Fruit fly (Drosophila melanogaster) whole organism, embryonic: ENCODE data around the gene CG2120.

ENCODE experiments used
- Ada2b ChIP-seq: fragments of 200-800 bp; sonication (Bioruptor generic); IDR thresholded peaks from 2 replicates; pipeline ENCODE4 v1.3.6; 2022; ENCODE audit warnings: missing biosample characterization, missing genetic modification characterization
- Atf3 ChIP-seq: fragments of 200-800 bp; sonication (Bioruptor generic); optimal IDR thresholded peaks from 3 replicates; lab custom pipeline; 2016; ENCODE audit warnings: missing biosample characterization, missing genetic modification characterization
- CG10431 ChIP-seq: fragments of 200-800 bp; sonication (Bioruptor generic); optimal IDR thresholded peaks from 3 replicates; lab custom pipeline; 2018; ENCODE audit warnings: missing biosample characterization, mild to moderate bottlenecking, missing genetic modification characterization
- CG11093 ChIP-seq: fragments of 200-800 bp; sonication (Bioruptor generic); IDR thresholded peaks from 3 replicates; pipeline ENCODE4 v1.3.6; 2022; ENCODE audit warnings: missing biosample characterization, missing genetic modification characterization
- CG13296 ChIP-seq: fragments of 200-800 bp; sonication (Bioruptor generic); optimal IDR thresholded peaks from 3 replicates; lab custom pipeline; 2018; ENCODE audit warnings: missing biosample characterization, mild to moderate bottlenecking, missing genetic modification characterization
- CG14014 ChIP-seq: fragments of 200-800 bp; sonication (Bioruptor generic); IDR thresholded peaks from 2 replicates; pipeline ENCODE4 v1.3.6; 2022; ENCODE audit warnings: missing biosample characterization, missing genetic modification characterization
- CG14965 ChIP-seq: fragments of 200-800 bp; sonication (Bioruptor generic); optimal IDR thresholded peaks from 2 replicates; lab custom pipeline; 2016; ENCODE audit warnings: missing biosample characterization, missing genetic modification characterization, borderline replicate concordance
- CG17568 ChIP-seq: fragments of 200-800 bp; sonication (Bioruptor generic); optimal IDR thresholded peaks from 2 replicates; lab custom pipeline; 2018; ENCODE audit warnings: missing biosample characterization, mild to moderate bottlenecking, missing genetic modification characterization, moderate library complexity
- CG1792 ChIP-seq: fragments of 200-800 bp; sonication (Bioruptor generic); optimal IDR thresholded peaks from 2 replicates; lab custom pipeline; 2016; ENCODE audit warnings: missing biosample characterization, missing genetic modification characterization
- CG2116 ChIP-seq: fragments of 200-800 bp; sonication (Bioruptor generic); optimal IDR thresholded peaks from 3 replicates; lab custom pipeline; 2018; ENCODE audit warnings: missing biosample characterization, mild to moderate bottlenecking, missing genetic modification characterization
- CG2120 ChIP-seq: fragments of 200-800 bp; sonication (Bioruptor generic); optimal IDR thresholded peaks from 3 replicates; lab custom pipeline; 2016; ENCODE audit warnings: missing biosample characterization, missing genetic modification characterization
- CG2678 ChIP-seq: fragments of 200-800 bp; sonication (Bioruptor generic); optimal IDR thresholded peaks from 3 replicates; lab custom pipeline; 2019; ENCODE audit warnings: missing biosample characterization, mild to moderate bottlenecking, missing genetic modification characterization, moderate library complexity
- CG2875 ChIP-seq: fragments of 200-800 bp; sonication (Bioruptor generic); optimal IDR thresholded peaks from 2 replicates; lab custom pipeline; 2017; ENCODE audit warnings: missing biosample characterization, mild to moderate bottlenecking, missing genetic modification characterization, missing genetic modification reagents
- CG32767 ChIP-seq: fragments of 200-800 bp; sonication (Bioruptor generic); IDR thresholded peaks from 2 replicates; pipeline ENCODE4 v1.3.6; 2022; ENCODE audit warnings: missing biosample characterization, missing genetic modification characterization
- CG5180 ChIP-seq: fragments of 200-800 bp; sonication (Bioruptor generic); optimal IDR thresholded peaks from 3 replicates; lab custom pipeline; 2017; ENCODE audit warnings: missing biosample characterization, missing genetic modification characterization, mild to moderate bottlenecking, moderate library complexity, missing genetic modification reagents
- CG7963 ChIP-seq: fragments of 200-800 bp; sonication (Bioruptor generic); IDR thresholded peaks from 3 replicates; pipeline ENCODE4 v1.3.6; 2022; ENCODE audit warnings: missing biosample characterization, missing genetic modification characterization; ENCODE audit not compliant: partially characterized antibody
- CG9437 ChIP-seq: fragments of 200-800 bp; sonication (Bioruptor generic); optimal IDR thresholded peaks from 2 replicates; lab custom pipeline; 2018; ENCODE audit warnings: missing biosample characterization, mild to moderate bottlenecking, missing genetic modification characterization
- CkIIα-i1 ChIP-seq: fragments of 200-800 bp; sonication (Bioruptor generic); IDR thresholded peaks from 2 replicates; pipeline ENCODE4 v1.3.6; 2022; ENCODE audit warnings: missing biosample characterization, missing genetic modification characterization
- Dip3 ChIP-seq: fragments of 200-800 bp; sonication (Bioruptor generic); optimal IDR thresholded peaks from 3 replicates; lab custom pipeline; 2016; ENCODE audit warnings: missing biosample characterization, missing genetic modification characterization
- Dp ChIP-seq: fragments of 200-800 bp; sonication (Bioruptor generic); optimal IDR thresholded peaks from 2 replicates; lab custom pipeline; 2018; ENCODE audit warnings: missing biosample characterization, mild to moderate bottlenecking, missing genetic modification characterization, moderate library complexity
- E2f2 ChIP-seq: fragments of 200-800 bp; sonication (Bioruptor generic); IDR thresholded peaks from 2 replicates; pipeline ENCODE4 v1.3.6; 2022; ENCODE audit warnings: missing biosample characterization, missing genetic modification characterization
- Hr51 ChIP-seq, 2 experiments: fragments of 200-800 bp; sonication (Bioruptor generic); optimal IDR thresholded peaks; 2 replicates in 1 of 2; 3 replicates in 1 of 2; lab custom pipeline; 2016 to 2018; ENCODE audit warnings: missing biosample characterization in 2 of 2, missing genetic modification characterization in 2 of 2, mild to moderate bottlenecking in 1 of 2, moderate library complexity in 1 of 2
- Mad ChIP-seq: fragments of 200-800 bp; sonication (Bioruptor generic); optimal IDR thresholded peaks from 2 replicates; lab custom pipeline; 2016; ENCODE audit warnings: missing biosample characterization, missing genetic modification characterization
- Max ChIP-seq: fragments of 200-800 bp; sonication (Bioruptor generic); optimal IDR thresholded peaks from 2 replicates; lab custom pipeline; 2016; ENCODE audit warnings: missing biosample characterization, mild to moderate bottlenecking, missing genetic modification characterization
- Med ChIP-seq: fragments of 200-800 bp; sonication (Bioruptor generic); peaks from one replicate; lab custom pipeline; 2016; ENCODE audit warnings: missing biosample characterization, missing genetic modification characterization, mild to moderate bottlenecking, inconsistent platforms, moderate library complexity
- NC2α ChIP-seq: fragments of 200-800 bp; sonication (Bioruptor generic); optimal IDR thresholded peaks from 2 replicates; lab custom pipeline; 2016; ENCODE audit warnings: missing biosample characterization, missing genetic modification characterization
- NK7.1 ChIP-seq: fragments of 200-800 bp; sonication (Bioruptor generic); optimal IDR thresholded peaks from 3 replicates; lab custom pipeline; 2016; ENCODE audit warnings: missing biosample characterization, missing genetic modification characterization
- Oaz ChIP-seq: fragments of 200-800 bp; sonication (Bioruptor generic); IDR thresholded peaks from 2 replicates; pipeline ENCODE4 v1.3.6; 2022; ENCODE audit warnings: missing biosample characterization, missing genetic modification characterization
- Poxn ChIP-seq: fragments of 200-800 bp; sonication (Bioruptor generic); IDR thresholded peaks from 2 replicates; pipeline ENCODE4 v1.3.6; 2022; ENCODE audit warnings: missing biosample characterization, missing genetic modification characterization
- Sin3A ChIP-seq: fragments of >200 bp; optimal IDR thresholded peaks from 2 replicates; lab custom pipeline; 2018
- Xrp1 ChIP-seq: fragments of 200-800 bp; sonication (Bioruptor generic); IDR thresholded peaks from 2 replicates; pipeline ENCODE4 v1.3.6; 2022; ENCODE audit warnings: missing biosample characterization, missing genetic modification characterization
- abd-A ChIP-seq: fragments of 200-800 bp; sonication (Bioruptor generic); optimal IDR thresholded peaks from 3 replicates; lab custom pipeline; 2019; ENCODE audit warnings: missing biosample characterization, mild to moderate bottlenecking, missing genetic modification characterization, moderate library complexity
- al ChIP-seq: fragments of 200-800 bp; sonication (Bioruptor generic); IDR thresholded peaks from 2 replicates; pipeline ENCODE4 v1.3.6; 2022; ENCODE audit warnings: missing biosample characterization, missing genetic modification characterization
- ase ChIP-seq: fragments of 200-800 bp; sonication (Bioruptor generic); IDR thresholded peaks from 3 replicates; pipeline ENCODE4 v1.3.6; 2022; ENCODE audit warnings: missing biosample characterization, missing genetic modification characterization
- az2 ChIP-seq: fragments of 200-800 bp; sonication (Bioruptor generic); optimal IDR thresholded peaks from 3 replicates; lab custom pipeline; 2016; ENCODE audit warnings: missing biosample characterization, missing genetic modification characterization
- bigmax ChIP-seq: fragments of 200-800 bp; sonication (Bioruptor generic); optimal IDR thresholded peaks from 2 replicates; lab custom pipeline; 2018; ENCODE audit warnings: missing biosample characterization, mild to moderate bottlenecking, missing genetic modification characterization
- caup ChIP-seq: fragments of 200-800 bp; sonication (Bioruptor generic); optimal IDR thresholded peaks from 3 replicates; lab custom pipeline; 2017; ENCODE audit warnings: missing biosample characterization, mild to moderate bottlenecking, missing genetic modification characterization, moderate library complexity; ENCODE audit not compliant: severe bottlenecking
- croc ChIP-seq: fragments of 200-800 bp; sonication (Bioruptor generic); conservative IDR thresholded peaks from 3 replicates; pipeline ENCODE4 v1.3.6; 2022; ENCODE audit warnings: missing biosample characterization, missing genetic modification characterization
- crp ChIP-seq, 2 experiments: fragments of 200-800 bp; sonication (Bioruptor generic); optimal IDR thresholded peaks; 2 replicates in 1 of 2; 3 replicates in 1 of 2; lab custom pipeline; 2017; ENCODE audit warnings: missing biosample characterization in 2 of 2, missing genetic modification characterization in 2 of 2, mild to moderate bottlenecking in 1 of 2, moderate library complexity in 1 of 2
- hkb ChIP-seq, 2 experiments: fragments of 200-800 bp in 1 of 2; fragments of >200 bp in 1 of 2; sonication (Bioruptor generic) in 1 of 2; IDR thresholded peaks in 1 of 2; optimal IDR thresholded peaks in 1 of 2; 2 replicates each; pipeline versions ENCODE4 v1.3.6 to Lab custom; 2017 to 2022; ENCODE audit warnings: missing biosample characterization in 1 of 2, missing genetic modification characterization in 1 of 2
- hth ChIP-seq: fragments of >200 bp; optimal IDR thresholded peaks from 2 replicates; lab custom pipeline; 2017; ENCODE audit warnings: inconsistent platforms
- nom ChIP-seq: fragments of 200-800 bp; sonication (Bioruptor generic); optimal IDR thresholded peaks from 2 replicates; lab custom pipeline; 2017; ENCODE audit warnings: missing biosample characterization, missing genetic modification characterization, mild to moderate bottlenecking, moderate library complexity, missing genetic modification reagents
- ranshi ChIP-seq: fragments of 200-800 bp; sonication (Bioruptor generic); IDR thresholded peaks from 2 replicates; pipeline ENCODE4 v1.3.6; 2022; ENCODE audit warnings: missing biosample characterization, missing genetic modification characterization
- scrt ChIP-seq: fragments of 200-800 bp; sonication (Bioruptor generic); optimal IDR thresholded peaks from 2 replicates; lab custom pipeline; 2018; ENCODE audit warnings: missing biosample characterization, mild to moderate bottlenecking, missing genetic modification characterization, moderate library complexity
- sens ChIP-seq: fragments of 200-800 bp; sonication (Bioruptor generic); peaks from one replicate; lab custom pipeline; 2016; ENCODE audit warnings: missing biosample characterization, missing genetic modification characterization
- ssp ChIP-seq: fragments of 200-800 bp; sonication (Bioruptor generic); IDR thresholded peaks from 2 replicates; pipeline ENCODE4 v1.3.6; 2022; ENCODE audit warnings: missing biosample characterization, missing genetic modification characterization
- stwl ChIP-seq: fragments of 200-800 bp; sonication (Bioruptor generic); optimal IDR thresholded peaks from 3 replicates; lab custom pipeline; 2018; ENCODE audit warnings: missing biosample characterization, mild to moderate bottlenecking, missing genetic modification characterization, moderate library complexity
- tup ChIP-seq: fragments of 200-800 bp; sonication (Bioruptor generic); optimal IDR thresholded peaks from 2 replicates; lab custom pipeline; 2016; ENCODE audit warnings: missing biosample characterization, mild to moderate bottlenecking, missing genetic modification characterization, moderate library complexity
- tx ChIP-seq: fragments of 200-800 bp; sonication (Bioruptor generic); optimal IDR thresholded peaks from 2 replicates; lab custom pipeline; 2016; ENCODE audit warnings: missing biosample characterization, missing genetic modification characterization
- zen ChIP-seq: fragments of 200-800 bp; sonication (Bioruptor generic); optimal IDR thresholded peaks from 3 replicates; lab custom pipeline; 2018; ENCODE audit warnings: missing biosample characterization, mild to moderate bottlenecking, missing genetic modification characterization, moderate library complexity

The CG2120 gene

DNA sequence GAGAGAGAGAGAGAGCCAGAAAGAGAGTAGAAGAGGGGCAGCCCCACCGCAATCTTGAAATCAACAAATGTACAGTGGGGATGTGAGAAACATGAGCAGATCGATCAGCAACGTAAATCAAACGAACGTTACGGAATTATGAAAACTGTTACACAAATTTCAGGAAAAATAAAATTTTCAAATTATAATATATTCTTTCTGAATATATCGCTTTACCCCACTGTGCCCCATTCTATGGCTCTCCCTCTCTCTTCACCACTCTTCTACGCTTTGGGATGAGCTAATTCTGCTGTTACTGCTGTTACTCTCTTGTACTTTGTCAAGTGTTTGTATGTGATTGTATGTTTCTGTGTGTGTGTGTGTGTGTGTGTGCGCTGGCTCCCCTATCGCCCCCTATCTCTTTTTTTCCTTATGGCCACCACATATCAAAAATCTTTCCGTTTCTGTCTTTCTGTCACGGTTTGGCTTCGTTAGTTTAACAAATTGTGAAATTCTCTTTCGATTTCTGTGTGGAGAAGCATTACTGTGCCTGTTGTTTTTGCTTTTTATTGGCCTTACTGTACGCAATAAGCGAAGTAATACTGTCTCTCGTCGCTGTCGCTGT lies 44.5 kb upstream of the CG2120 start (continued):
- peak; percentile 82 for TF ChIP-seq abd-A (tag; lab: Kevin White, UChicago)
- TF ChIP-seq Dp (GFP tag; lab: Kevin White, UChicago) = peak; percentile 12
- peak; percentile 88 for TF ChIP-seq CG5180 (GFP tag; lab: Kevin White, UChicago)
- TF ChIP-seq Sin3A (lab: Kevin White, UChicago) = no peak
- peak; percentile 88 for TF ChIP-seq CG9437
- peak; percentile 94 for TF ChIP-seq Max (GFP tag; lab: Kevin White, UChicago)
- TF ChIP-seq CG2678 (tag; lab: Kevin White, UChicago) = peak; percentile 97
- TF ChIP-seq Mad (GFP tag; lab: Kevin White, UChicago) = peak; percentile 92
- peak; percentile 97 for TF ChIP-seq CG32767 (GFP tag; lab: Robert Waterston, UW)
- peak; percentile 95 for TF ChIP-seq CG2875 (GFP tag; lab: Kevin White, UChicago)
- peak; percentile 83 for TF ChIP-seq tx (GFP tag; lab: Kevin White, UChicago)
- peak; percentile 97 for TF ChIP-seq CG13296 (GFP tag; lab: Kevin White, UChicago)
- peak; percentile 81 for TF ChIP-seq nom (GFP tag; lab: Kevin White, UChicago)
- peak; percentile 75 for TF ChIP-seq CG2116
- peak; percentile 87 for TF ChIP-seq E2f2 (GFP tag; lab: Robert Waterston, UW)
- TF ChIP-seq stwl = peak; percentile 25
- peak; percentile 96 for TF ChIP-seq CG17568
- no peak for TF ChIP-seq CG14965 (GFP tag; lab: Kevin White, UChicago)
- peak; percentile 99 for TF ChIP-seq Ada2b (GFP tag; lab: Robert Waterston, UW)
- peak; percentile 83 for TF ChIP-seq CG1792 (GFP tag; lab: Kevin White, UChicago)
- TF ChIP-seq zen (tag; lab: Kevin White, UChicago) = peak; percentile 86
- TF ChIP-seq CG7963 (GFP tag; lab: Robert Waterston, UW) = no peak
- peak; percentile 98 for TF ChIP-seq Med (GFP tag; lab: Kevin White, UChicago)
- TF ChIP-seq al (GFP tag; lab: Robert Waterston, UW) = peak; percentile 96
- peak; percentile 97 for TF ChIP-seq caup
- TF ChIP-seq CG11093 = peak; percentile 96
- peak; percentile 98 for TF ChIP-seq CG2120 (GFP tag; lab: Kevin White, UChicago)
- TF ChIP-seq NK7.1 (GFP tag; lab: Kevin White, UChicago) = peak; percentile 79
- peak; percentile 65 for TF ChIP-seq NC2α
- TF ChIP-seq az2 (GFP tag; lab: Kevin White, UChicago) = peak; percentile 95
- peak; percentile 92 for TF ChIP-seq ssp (GFP tag; lab: Robert Waterston, UW)
- TF ChIP-seq Xrp1 (GFP tag; lab: Robert Waterston, UW) = peak; percentile 99
- TF ChIP-seq scrt = peak; percentile 96
- peak; percentile 99 for TF ChIP-seq ase
- peak; percentile 84 for TF ChIP-seq CG10431
- TF ChIP-seq CkIIα-i1 (GFP tag; lab: Robert Waterston, UW) = peak; percentile 96
- peak; percentile 88 to 97 for TF ChIP-seq Hr51 (GFP tag; optimal IDR thresholded peaks at IDR 0.05; lab: Kevin White, UChicago)
- no peak for TF ChIP-seq hkb (optimal IDR thresholded peaks at IDR 0.05; lab: Kevin White, UChicago)
- peak; percentile 99 for TF ChIP-seq hkb (GFP tag; IDR thresholded peaks at IDR 0.05; lab: Robert Waterston, UW)
- TF ChIP-seq ranshi = peak; percentile 98
- peak; percentile 86 for TF ChIP-seq Dip3 (GFP tag; lab: Kevin White, UChicago)
- peak; percentile 93 for TF ChIP-seq Poxn
- peak in 1 of 2 experiments; percentile 71 for TF ChIP-seq crp (GFP tag; optimal IDR thresholded peaks at IDR 0.05; lab: Kevin White, UChicago)
- peak; percentile 98 for TF ChIP-seq sens (GFP tag; lab: Kevin White, UChicago)
- peak; percentile 81 for TF ChIP-seq Atf3
- TF ChIP-seq CG14014 (GFP tag; lab: Robert Waterston, UW) = peak; percentile 98
- TF ChIP-seq hth (lab: Kevin White, UChicago) = no peak
- peak; percentile 97 for TF ChIP-seq Oaz (GFP tag; lab: Robert Waterston, UW)
- peak; percentile 51 for TF ChIP-seq bigmax
- peak; percentile 80 for TF ChIP-seq tup
- TF ChIP-seq croc = peak; percentile 95
